Fruit fly (Drosophila melanogaster) whole organism, prepupa: ENCODE results near the gene CG33080.

ENCODE experiments used
- Blimp-1 ChIP-seq: fragments of 200-800 bp; sonication (Bioruptor generic); optimal IDR thresholded peaks from 3 replicates; lab custom pipeline; 2017; ENCODE audit warnings: missing biosample characterization, missing genetic modification characterization, mild to moderate bottlenecking, moderate library complexity, missing genetic modification reagents
- CG10631 ChIP-seq: fragments of 200-800 bp; sonication (Bioruptor generic); optimal IDR thresholded peaks from 2 replicates; lab custom pipeline; 2016; ENCODE audit warnings: missing biosample characterization, missing genetic modification characterization
- CG10669 ChIP-seq: fragments of 200-800 bp; sonication (Bioruptor generic); optimal IDR thresholded peaks from 3 replicates; lab custom pipeline; 2018; ENCODE audit warnings: missing biosample characterization, mild to moderate bottlenecking, missing genetic modification characterization, moderate library complexity
- CG11762 ChIP-seq: fragments of 200-800 bp; sonication (Bioruptor generic); optimal IDR thresholded peaks from 3 replicates; lab custom pipeline; 2016; ENCODE audit warnings: missing biosample characterization, missing genetic modification characterization; ENCODE audit not compliant: insufficient read depth
- CG11902 ChIP-seq: fragments of 200-800 bp; sonication (Bioruptor generic); optimal IDR thresholded peaks from 3 replicates; lab custom pipeline; 2016; ENCODE audit warnings: missing biosample characterization, missing genetic modification characterization
- CG15336 ChIP-seq: fragments of 200-800 bp; sonication (Bioruptor generic); IDR thresholded peaks from 2 replicates; pipeline ENCODE4 v1.3.6; 2022; ENCODE audit warnings: missing biosample characterization, missing genetic modification characterization
- CG1621 ChIP-seq: fragments of 200-800 bp; sonication (Bioruptor generic); optimal IDR thresholded peaks from 3 replicates; lab custom pipeline; 2018; ENCODE audit warnings: missing biosample characterization, mild to moderate bottlenecking, missing genetic modification characterization
- CG16779 ChIP-seq: fragments of 200-800 bp; sonication (Bioruptor generic); optimal IDR thresholded peaks from 3 replicates; lab custom pipeline; 2017; ENCODE audit warnings: missing biosample characterization, mild to moderate bottlenecking, missing genetic modification characterization
- CG31627 ChIP-seq: fragments of 200-800 bp; sonication (Bioruptor generic); optimal IDR thresholded peaks from 3 replicates; lab custom pipeline; 2016; ENCODE audit warnings: missing biosample characterization, missing genetic modification characterization
- CG32006 ChIP-seq: fragments of 200-800 bp; sonication (Bioruptor generic); optimal IDR thresholded peaks from 3 replicates; lab custom pipeline; 2017; ENCODE audit warnings: missing biosample characterization, mild to moderate bottlenecking, missing genetic modification characterization
- CG34406 ChIP-seq: fragments of 200-800 bp; sonication (Bioruptor generic); optimal IDR thresholded peaks from 3 replicates; lab custom pipeline; 2016; ENCODE audit warnings: missing biosample characterization, missing genetic modification characterization
- CG3919 ChIP-seq: fragments of 200-800 bp; sonication (Bioruptor generic); optimal IDR thresholded peaks from 3 replicates; lab custom pipeline; 2016; ENCODE audit warnings: missing biosample characterization, missing genetic modification characterization
- CG4318 ChIP-seq: fragments of 200-800 bp; sonication (Bioruptor generic); optimal IDR thresholded peaks from 3 replicates; lab custom pipeline; 2017; ENCODE audit warnings: missing biosample characterization, mild to moderate bottlenecking, missing genetic modification characterization
- CG6163 ChIP-seq: fragments of 200-800 bp; sonication (Bioruptor generic); IDR thresholded peaks from 3 replicates; pipeline ENCODE4 v1.3.6; 2022; ENCODE audit warnings: missing biosample characterization, missing genetic modification characterization
- CG6792 ChIP-seq: fragments of 200-800 bp; sonication (Bioruptor generic); optimal IDR thresholded peaks from 3 replicates; lab custom pipeline; 2016; ENCODE audit warnings: missing biosample characterization, missing genetic modification characterization
- CG6808 ChIP-seq: fragments of 200-800 bp; sonication (Bioruptor generic); optimal IDR thresholded peaks from 3 replicates; lab custom pipeline; 2017; ENCODE audit warnings: missing biosample characterization, missing genetic modification characterization, mild to moderate bottlenecking, moderate library complexity, missing genetic modification reagents
- CG6854 ChIP-seq: fragments of 200-800 bp; sonication (Bioruptor generic); optimal IDR thresholded peaks from 2 replicates; lab custom pipeline; 2017; ENCODE audit warnings: missing biosample characterization, mild to moderate bottlenecking, missing genetic modification characterization
- CG7368 ChIP-seq: fragments of 200-800 bp; sonication (Bioruptor generic); optimal IDR thresholded peaks from 3 replicates; lab custom pipeline; 2016; ENCODE audit warnings: missing biosample characterization, missing genetic modification characterization
- CG8119 ChIP-seq: fragments of 200-800 bp; sonication (Bioruptor generic); IDR thresholded peaks from 3 replicates; pipeline ENCODE4 v1.3.6; 2022; ENCODE audit warnings: missing biosample characterization, missing genetic modification characterization
- CG8319 ChIP-seq: fragments of 200-800 bp; sonication (Bioruptor generic); optimal IDR thresholded peaks from 3 replicates; lab custom pipeline; 2016; ENCODE audit warnings: missing biosample characterization, missing genetic modification characterization
- Eip75B ChIP-seq: fragments of 200-800 bp; sonication (Bioruptor generic); optimal IDR thresholded peaks from 3 replicates; lab custom pipeline; 2016; ENCODE audit warnings: missing biosample characterization, missing genetic modification characterization
- Eip78C ChIP-seq: fragments of 200-800 bp; sonication (Bioruptor generic); peaks from one replicate; lab custom pipeline; 2016; ENCODE audit warnings: missing biosample characterization, missing genetic modification characterization
- Eip93F ChIP-seq: fragments of 200-800 bp; sonication (Bioruptor generic); optimal IDR thresholded peaks from 2 replicates; lab custom pipeline; 2016; ENCODE audit warnings: missing biosample characterization, mild to moderate bottlenecking, missing genetic modification characterization
- Ets21C ChIP-seq: fragments of 200-800 bp; sonication (Bioruptor generic); optimal IDR thresholded peaks from 3 replicates; lab custom pipeline; 2016; ENCODE audit warnings: missing biosample characterization, missing genetic modification characterization
- Gug ChIP-seq: fragments of 200-800 bp; sonication (Bioruptor generic); IDR thresholded peaks from 2 replicates; pipeline ENCODE4 v1.3.6; 2022; ENCODE audit warnings: missing biosample characterization, missing genetic modification characterization
- Hr38 ChIP-seq: sonication (Bioruptor generic); optimal IDR thresholded peaks from 2 replicates; lab custom pipeline; 2016; ENCODE audit warnings: missing biosample characterization, missing genetic modification characterization
- Hr39 ChIP-seq: fragments of 200-800 bp; sonication (Bioruptor generic); optimal IDR thresholded peaks from 2 replicates; lab custom pipeline; 2016; ENCODE audit warnings: missing biosample characterization, missing genetic modification characterization
- Hr4 ChIP-seq: fragments of 200-800 bp; sonication (Bioruptor generic); optimal IDR thresholded peaks from 3 replicates; lab custom pipeline; 2016; ENCODE audit warnings: missing biosample characterization, missing genetic modification characterization
- Lpt ChIP-seq: fragments of 200-800 bp; sonication (Bioruptor generic); optimal IDR thresholded peaks from 3 replicates; lab custom pipeline; 2016; ENCODE audit warnings: missing biosample characterization, missing genetic modification characterization
- Smox ChIP-seq: fragments of 200-800 bp; sonication (Bioruptor generic); optimal IDR thresholded peaks from 3 replicates; lab custom pipeline; 2016; ENCODE audit warnings: missing biosample characterization, missing genetic modification characterization
- Sox102F ChIP-seq: fragments of 200-800 bp; sonication (Bioruptor generic); optimal IDR thresholded peaks from 2 replicates; lab custom pipeline; 2016; ENCODE audit warnings: missing biosample characterization, mild to moderate bottlenecking, missing genetic modification characterization
- Sox14 ChIP-seq: fragments of 200-800 bp; sonication (Bioruptor generic); optimal IDR thresholded peaks from 3 replicates; lab custom pipeline; 2016; ENCODE audit warnings: missing biosample characterization, missing genetic modification characterization
- Sox15 ChIP-seq: fragments of 200-800 bp; sonication (Bioruptor generic); optimal IDR thresholded peaks from 3 replicates; lab custom pipeline; 2016; ENCODE audit warnings: missing biosample characterization, missing genetic modification characterization
- cyc ChIP-seq: fragments of 200-800 bp; sonication (Bioruptor generic); optimal IDR thresholded peaks from 3 replicates; lab custom pipeline; 2016; ENCODE audit warnings: missing biosample characterization, missing genetic modification characterization
- eg ChIP-seq: fragments of 200-800 bp; sonication (Bioruptor generic); IDR thresholded peaks from 3 replicates; pipeline ENCODE4 v1.3.6; 2022; ENCODE audit warnings: missing biosample characterization, missing genetic modification characterization
- esn ChIP-seq: fragments of 200-800 bp; sonication (Bioruptor generic); optimal IDR thresholded peaks from 2 replicates; lab custom pipeline; 2016; ENCODE audit warnings: missing biosample characterization, mild to moderate bottlenecking, missing genetic modification characterization, moderate library complexity
- fkh ChIP-seq: fragments of 200-800 bp; sonication (Bioruptor generic); optimal IDR thresholded peaks from 3 replicates; lab custom pipeline; 2017; ENCODE audit warnings: missing biosample characterization, mild to moderate bottlenecking, missing genetic modification characterization, moderate library complexity
- lz ChIP-seq: fragments of 200-800 bp; sonication (Bioruptor generic); optimal IDR thresholded peaks from 3 replicates; lab custom pipeline; 2016; ENCODE audit warnings: missing biosample characterization, missing genetic modification characterization
- net ChIP-seq: fragments of 200-800 bp; sonication (Bioruptor generic); optimal IDR thresholded peaks from 3 replicates; lab custom pipeline; 2016; ENCODE audit warnings: missing biosample characterization, missing genetic modification characterization
- pdm3 ChIP-seq: fragments of 200-800 bp; sonication (Bioruptor generic); optimal IDR thresholded peaks from 3 replicates; lab custom pipeline; 2016; ENCODE audit warnings: missing biosample characterization, missing genetic modification characterization
- salr ChIP-seq, 2 experiments: fragments of 200-800 bp; sonication (Bioruptor generic); optimal IDR thresholded peaks; 3 replicates each; lab custom pipeline; 2016 to 2018; ENCODE audit warnings: missing biosample characterization in 2 of 2, missing genetic modification characterization in 2 of 2, mild to moderate bottlenecking in 1 of 2
- spab ChIP-seq: fragments of 200-800 bp; sonication (Bioruptor generic); optimal IDR thresholded peaks from 2 replicates; lab custom pipeline; 2017; ENCODE audit warnings: missing biosample characterization, mild to moderate bottlenecking, missing genetic modification characterization, missing genetic modification reagents
- ss ChIP-seq, 2 experiments: fragments of 200-800 bp; sonication (Bioruptor generic); optimal IDR thresholded peaks; 2 replicates in 1 of 2; 3 replicates in 1 of 2; lab custom pipeline; 2017 to 2018; ENCODE audit warnings: mild to moderate bottlenecking in 2 of 2, missing biosample characterization in 2 of 2, missing genetic modification characterization in 2 of 2, moderate library complexity in 1 of 2
- svp ChIP-seq: fragments of 200-800 bp; sonication (Bioruptor generic); peaks from one replicate; lab custom pipeline; 2016; ENCODE audit warnings: missing biosample characterization, missing genetic modification characterization
- topi ChIP-seq: fragments of 200-800 bp; sonication (Bioruptor generic); optimal IDR thresholded peaks from 3 replicates; lab custom pipeline; 2016; ENCODE audit warnings: missing biosample characterization, missing genetic modification characterization
- vri ChIP-seq: fragments of 200-800 bp; sonication (Bioruptor generic); optimal IDR thresholded peaks from 3 replicates; lab custom pipeline; 2016; ENCODE audit warnings: missing biosample characterization, mild to moderate bottlenecking, missing genetic modification characterization

Gene CG33080

DNA sequence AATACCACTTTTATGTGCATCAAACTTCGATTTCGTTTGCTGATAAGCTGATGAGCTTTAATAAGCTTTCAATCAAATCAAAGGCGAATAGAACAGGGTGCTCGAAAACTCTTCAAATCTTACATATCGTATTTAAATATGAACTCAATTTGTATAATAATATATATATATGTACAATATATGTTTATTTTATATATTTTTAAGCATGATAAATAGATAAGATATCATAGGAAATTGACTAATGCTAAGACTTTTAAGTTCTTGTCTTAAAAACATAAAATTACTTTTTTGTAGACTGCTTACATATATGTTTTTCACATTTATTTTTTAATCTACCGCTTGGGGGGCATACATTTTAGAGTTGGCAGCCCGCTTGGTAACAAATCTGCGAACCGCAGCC, 34.4 kb upstream of the CG33080 start, which contains the start of gene CG15772:
CG15772 (plus strand) TSS at position 301 of the 400 bp plus-strand sequence.
- no peak for TF ChIP-seq Hr38
- TF ChIP-seq svp (GFP tag; lab: Kevin White, UChicago): no peak
- TF ChIP-seq CG6163 (GFP tag; lab: Robert Waterston, UW): no peak
- TF ChIP-seq Eip78C (GFP tag; lab: Kevin White, UChicago): no peak
- no peak for TF ChIP-seq CG6792 (GFP tag; lab: Kevin White, UChicago)
- no peak for TF ChIP-seq CG4318 (GFP tag; lab: Kevin White, UChicago)
- TF ChIP-seq Smox: no peak
- no peak for TF ChIP-seq cyc (GFP tag; lab: Kevin White, UChicago)
- TF ChIP-seq salr (GFP tag; optimal IDR thresholded peaks at IDR 0.05; lab: Kevin White, UChicago): no peak
- TF ChIP-seq esn (GFP tag; lab: Kevin White, UChicago): no peak
- no peak for TF ChIP-seq Sox14 (GFP tag; lab: Kevin White, UChicago)
- TF ChIP-seq CG32006 (GFP tag; lab: Kevin White, UChicago): no peak
- no peak for TF ChIP-seq spab
- TF ChIP-seq fkh: no peak
- TF ChIP-seq Sox102F (GFP tag; lab: Kevin White, UChicago): no peak
- no peak for TF ChIP-seq Lpt (GFP tag; lab: Kevin White, UChicago)
- TF ChIP-seq net (GFP tag; lab: Kevin White, UChicago): no peak

DNA sequence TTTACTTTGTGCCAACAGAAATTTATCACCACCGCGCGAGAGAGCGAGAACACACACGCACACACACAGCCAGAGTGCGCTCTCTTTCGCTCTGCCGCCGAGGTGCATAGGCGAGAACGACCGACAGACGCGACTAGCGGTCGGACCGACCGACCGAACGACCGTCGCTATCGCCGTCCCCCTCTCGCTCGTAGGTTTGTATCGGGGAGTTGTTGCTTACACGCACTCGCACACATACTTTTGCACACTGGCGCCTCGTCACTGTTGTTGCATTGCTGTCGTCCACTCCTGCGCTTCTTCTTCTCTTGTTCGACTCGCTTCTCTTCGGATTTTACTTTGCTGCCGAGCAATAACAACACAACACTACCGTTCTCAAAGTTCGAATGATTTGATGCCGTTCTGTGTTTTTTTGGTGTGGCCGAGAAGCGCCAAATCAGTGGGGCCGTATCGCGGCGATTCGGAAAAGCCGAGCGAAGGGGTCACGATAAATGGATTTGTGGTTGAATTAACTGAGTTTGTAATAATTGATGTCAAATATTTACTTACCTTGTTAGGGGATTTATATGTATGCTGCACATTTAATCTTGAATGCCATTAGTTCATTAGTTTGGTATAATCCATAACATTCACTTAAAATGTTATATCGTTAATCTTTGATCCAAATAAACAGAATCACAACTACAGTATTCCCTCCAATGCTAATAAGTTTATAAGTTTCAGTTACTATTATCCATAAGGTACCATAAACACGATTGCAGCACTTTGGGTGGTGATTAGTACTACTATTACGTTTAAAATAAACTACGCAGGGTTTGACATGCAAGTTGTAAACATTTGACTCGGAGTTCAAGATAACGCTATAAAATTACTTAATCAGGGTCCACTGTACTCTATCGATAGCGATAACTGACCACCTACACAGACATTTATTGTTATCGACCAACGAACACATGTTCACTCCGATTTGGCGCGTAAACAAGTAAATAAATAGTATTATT, 29.6 kb upstream of the CG33080 start, which contains the start of the genes IntS6 and Rtel1:
IntS6 (minus strand) TSS at position 391 of the 998 bp plus-strand sequence.
Rtel1 (plus strand) TSS at position 884 of the 998 bp plus-strand sequence.
- TF ChIP-seq CG6808 (peak; percentile 80), pdm3 (peak; percentile 94), eg (GFP tag; lab: Robert Waterston, UW) (peak; percentile 92), salr (GFP tag; optimal IDR thresholded peaks at IDR 0.05; lab: Kevin White, UChicago) (peak; percentile 74 to 81), CG10669 (peak; percentile 87), CG10631 (peak; percentile 91), topi (GFP tag; lab: Kevin White, UChicago) (peak; percentile 93), CG34406 (GFP tag; lab: Kevin White, UChicago) (peak; percentile 87), Eip75B (peak; percentile 91), Ets21C (GFP tag; lab: Kevin White, UChicago) (peak; percentile 93), svp (GFP tag; lab: Kevin White, UChicago) (peak; percentile 96), Eip93F (GFP tag; lab: Kevin White, UChicago) (peak; percentile 61), cyc (GFP tag; lab: Kevin White, UChicago) (peak; percentile 94), CG3919 (GFP tag; lab: Kevin White, UChicago) (peak; percentile 88), CG15336 (peak; percentile 91), ss (GFP tag; optimal IDR thresholded peaks at IDR 0.05; lab: Kevin White, UChicago) (peak; percentile 78 to 88), Blimp-1 (GFP tag; lab: Kevin White, UChicago) (peak; percentile 73), Hr4 (GFP tag; lab: Kevin White, UChicago) (peak; percentile 94), fkh (peak; percentile 84), Eip78C (GFP tag; lab: Kevin White, UChicago) (peak; percentile 96), vri (GFP tag; lab: Kevin White, UChicago) (peak; percentile 77), CG7368 (GFP tag; lab: Kevin White, UChicago) (peak; percentile 82), CG32006 (GFP tag; lab: Kevin White, UChicago) (peak; percentile 90), lz (GFP tag; lab: Kevin White, UChicago) (peak; percentile 95), CG1621 (peak; percentile 89), Gug (GFP tag; lab: Robert Waterston, UW) (peak; percentile 84), Hr39 (GFP tag; lab: Kevin White, UChicago) (peak; percentile 97), CG31627 (GFP tag; lab: Kevin White, UChicago) (peak; percentile 95), CG4318 (GFP tag; lab: Kevin White, UChicago) (peak; percentile 81), CG8119 (GFP tag; lab: Robert Waterston, UW) (peak; percentile 87), CG11902 (GFP tag; lab: Kevin White, UChicago) (peak; percentile 89), CG16779 (peak; percentile 78), CG6854 (GFP tag; lab: Kevin White, UChicago) (peak; percentile 64), Sox15 (GFP tag; lab: Kevin White, UChicago) (peak; percentile 90), CG8319 (GFP tag; lab: Kevin White, UChicago) (peak; percentile 87), Hr38 (peak; percentile 26), CG11762 (peak; percentile 87), esn (GFP tag; lab: Kevin White, UChicago) (peak; percentile 94), CG6792 (GFP tag; lab: Kevin White, UChicago) (peak; percentile 86), spab (peak; percentile 74)
